Fruit fly (Drosophila melanogaster) whole organism, embryonic: ENCODE data around the gene shd.
A peak's percentile ranks its signal among the peaks of the same experiment; 100 is the strongest.

Source experiments
- Abd-B ChIP-seq: fragments of 200-800 bp; sonication (Bioruptor generic); optimal IDR thresholded peaks from 2 replicates; lab custom pipeline; 2018; ENCODE audit warnings: missing biosample characterization, mild to moderate bottlenecking, missing genetic modification characterization, moderate library complexity
- Aef1 ChIP-seq: fragments of 200-800 bp; sonication (Bioruptor generic); IDR thresholded peaks from 3 replicates; pipeline ENCODE4 v1.3.6; 2022; ENCODE audit warnings: missing biosample characterization, missing genetic modification characterization
- Awh ChIP-seq: fragments of 200-800 bp; sonication (Bioruptor generic); IDR thresholded peaks from 2 replicates; pipeline ENCODE4, ENCODE4 v1.3.6; 2022; ENCODE audit warnings: missing biosample characterization, missing genetic modification characterization
- CG11085 ChIP-seq: fragments of 200-800 bp; sonication (Bioruptor generic); IDR thresholded peaks from 2 replicates; pipeline ENCODE4 v1.3.6; 2022; ENCODE audit warnings: missing biosample characterization, missing genetic modification characterization
- CG12391 ChIP-seq: fragments of 200-800 bp; sonication (Bioruptor generic); optimal IDR thresholded peaks from 3 replicates; lab custom pipeline; 2018; ENCODE audit warnings: missing biosample characterization, mild to moderate bottlenecking, missing genetic modification characterization, moderate library complexity
- CG13123 ChIP-seq: fragments of 200-800 bp; sonication (Bioruptor generic); optimal IDR thresholded peaks from 2 replicates; lab custom pipeline; 2016; ENCODE audit warnings: missing biosample characterization, missing genetic modification characterization
- CG13624 ChIP-seq: fragments of 200-800 bp; sonication (Bioruptor generic); optimal IDR thresholded peaks from 2 replicates; lab custom pipeline; 2016; ENCODE audit warnings: missing biosample characterization, missing genetic modification characterization
- CG13894 ChIP-seq: fragments of 200-800 bp; sonication (Bioruptor generic); optimal IDR thresholded peaks from 3 replicates; lab custom pipeline; 2018; ENCODE audit warnings: missing biosample characterization, mild to moderate bottlenecking, missing genetic modification characterization, moderate library complexity
- CG14965 ChIP-seq: fragments of 200-800 bp; sonication (Bioruptor generic); optimal IDR thresholded peaks from 2 replicates; lab custom pipeline; 2016; ENCODE audit warnings: missing biosample characterization, missing genetic modification characterization, borderline replicate concordance
- CG15479 ChIP-seq: fragments of 200-800 bp; sonication (Bioruptor generic); optimal IDR thresholded peaks from 3 replicates; lab custom pipeline; 2019; ENCODE audit warnings: missing biosample characterization, mild to moderate bottlenecking, missing genetic modification characterization, moderate library complexity
- CG17829 ChIP-seq: fragments of 200-800 bp; optimal IDR thresholded peaks from 2 replicates; lab custom pipeline; 2019; ENCODE audit warnings: missing biosample characterization, mild to moderate bottlenecking, missing genetic modification characterization, moderate library complexity
- CG2199 ChIP-seq: fragments of 200-800 bp; sonication (Bioruptor generic); IDR thresholded peaks from 3 replicates; pipeline ENCODE4 v1.3.6; 2022; ENCODE audit warnings: missing biosample characterization, missing genetic modification characterization
- CG33213 ChIP-seq: fragments of 200-800 bp; sonication (Bioruptor generic); optimal IDR thresholded peaks from 3 replicates; lab custom pipeline; 2016; ENCODE audit warnings: missing biosample characterization, missing genetic modification characterization
- CG3995 ChIP-seq: fragments of 200-800 bp; sonication (Bioruptor generic); optimal IDR thresholded peaks from 3 replicates; lab custom pipeline; 2016; ENCODE audit warnings: missing biosample characterization, missing genetic modification characterization
- CG6791 ChIP-seq: fragments of 200-800 bp; sonication (Bioruptor generic); IDR thresholded peaks from 3 replicates; pipeline ENCODE4 v1.3.6; 2022; ENCODE audit warnings: missing biosample characterization, missing genetic modification characterization; ENCODE audit not compliant: partially characterized antibody
- CG6854 ChIP-seq: fragments of 200-800 bp; sonication (Bioruptor generic); optimal IDR thresholded peaks from 3 replicates; lab custom pipeline; 2017; ENCODE audit warnings: missing biosample characterization, mild to moderate bottlenecking, missing genetic modification characterization
- D ChIP-seq, 2 experiments: fragments of 200-800 bp in 1 of 2; fragments of >200 bp in 1 of 2; sonication (Bioruptor generic) in 1 of 2; optimal IDR thresholded peaks; 2 replicates in 1 of 2; 3 replicates in 1 of 2; lab custom pipeline; 2017; ENCODE audit warnings: mild to moderate bottlenecking in 1 of 2, missing biosample characterization in 1 of 2, missing genetic modification characterization in 1 of 2, missing genetic modification reagents in 1 of 2
- Dbx ChIP-seq: fragments of 200-800 bp; sonication (Bioruptor generic); IDR thresholded peaks from 3 replicates; pipeline ENCODE4 v1.3.6; 2022; ENCODE audit warnings: missing biosample characterization, missing genetic modification characterization
- Eip74EF ChIP-seq, 2 experiments: fragments of 200-800 bp in 1 of 2; fragments of >200 bp in 1 of 2; sonication (Bioruptor generic) in 1 of 2; optimal IDR thresholded peaks; 2 replicates each; lab custom pipeline; 2017 to 2019; ENCODE audit warnings: missing biosample characterization in 2 of 2, missing genetic modification characterization in 2 of 2, mild to moderate bottlenecking in 1 of 2, moderate library complexity in 1 of 2
- Ets65A ChIP-seq: fragments of 200-800 bp; sonication (Bioruptor generic); peaks from one replicate; lab custom pipeline; 2016; ENCODE audit warnings: missing biosample characterization, missing genetic modification characterization
- Kr ChIP-seq: fragments of 200-800 bp; sonication (Bioruptor generic); optimal IDR thresholded peaks from 2 replicates; lab custom pipeline; 2017; ENCODE audit warnings: missing biosample characterization, mild to moderate bottlenecking, missing genetic modification characterization
- Med ChIP-seq: fragments of 200-800 bp; sonication (Bioruptor generic); peaks from one replicate; lab custom pipeline; 2016; ENCODE audit warnings: missing biosample characterization, missing genetic modification characterization, mild to moderate bottlenecking, inconsistent platforms, moderate library complexity
- Oaz ChIP-seq: fragments of 200-800 bp; sonication (Bioruptor generic); IDR thresholded peaks from 2 replicates; pipeline ENCODE4 v1.3.6; 2022; ENCODE audit warnings: missing biosample characterization, missing genetic modification characterization
- abd-A ChIP-seq: fragments of 200-800 bp; sonication (Bioruptor generic); optimal IDR thresholded peaks from 3 replicates; lab custom pipeline; 2019; ENCODE audit warnings: missing biosample characterization, mild to moderate bottlenecking, missing genetic modification characterization, moderate library complexity
- ara ChIP-seq: fragments of 200-800 bp; sonication (Bioruptor generic); IDR thresholded peaks from 2 replicates; pipeline ENCODE4 v1.3.6; 2022; ENCODE audit warnings: missing biosample characterization, missing genetic modification characterization
- ase ChIP-seq: fragments of 200-800 bp; sonication (Bioruptor generic); IDR thresholded peaks from 3 replicates; pipeline ENCODE4 v1.3.6; 2022; ENCODE audit warnings: missing biosample characterization, missing genetic modification characterization
- az2 ChIP-seq: fragments of 200-800 bp; sonication (Bioruptor generic); optimal IDR thresholded peaks from 3 replicates; lab custom pipeline; 2016; ENCODE audit warnings: missing biosample characterization, missing genetic modification characterization
- cad ChIP-seq: fragments of >200 bp; optimal IDR thresholded peaks from 2 replicates; lab custom pipeline; 2017; ENCODE audit warnings: missing biosample characterization, missing genetic modification characterization
- cato ChIP-seq: fragments of 200-800 bp; sonication (Bioruptor generic); optimal IDR thresholded peaks from 2 replicates; lab custom pipeline; 2016; ENCODE audit warnings: missing biosample characterization, missing genetic modification characterization, borderline replicate concordance
- crol ChIP-seq: fragments of 200-800 bp; sonication (Bioruptor generic); IDR thresholded peaks from 2 replicates; pipeline ENCODE4 v1.3.6; 2022; ENCODE audit warnings: missing biosample characterization, missing genetic modification characterization
- dpn ChIP-seq, 2 experiments: fragments of 200-800 bp; sonication (Bioruptor generic); optimal IDR thresholded peaks; 3 replicates each; lab custom pipeline; 2016; ENCODE audit warnings: missing biosample characterization in 2 of 2, missing genetic modification characterization in 2 of 2
- eve ChIP-seq, 2 experiments: fragments of >200 bp; optimal IDR thresholded peaks; 2 replicates each; lab custom pipeline; 2017; ENCODE audit warnings: missing biosample characterization in 2 of 2, missing genetic modification characterization in 2 of 2
- grn ChIP-seq: fragments of 200-800 bp; sonication (Bioruptor generic); optimal IDR thresholded peaks from 3 replicates; lab custom pipeline; 2017; ENCODE audit warnings: missing biosample characterization, missing genetic modification characterization
- insv ChIP-seq, 2 experiments: fragments of 200-800 bp; sonication (Bioruptor generic); optimal IDR thresholded peaks; 3 replicates each; lab custom pipeline; 2016 to 2018; ENCODE audit warnings: missing biosample characterization in 2 of 2, missing genetic modification characterization in 2 of 2
- inv ChIP-seq: fragments of 200-800 bp; sonication (Bioruptor generic); IDR thresholded peaks from 2 replicates; pipeline ENCODE4 v1.3.6; 2022; ENCODE audit warnings: missing biosample characterization, missing genetic modification characterization; ENCODE audit not compliant: partially characterized antibody
- kni ChIP-seq: fragments of 200-800 bp; sonication (Bioruptor generic); optimal IDR thresholded peaks from 3 replicates; lab custom pipeline; 2017; ENCODE audit warnings: mild to moderate bottlenecking, missing biosample characterization, missing genetic modification reagents, missing genetic modification characterization
- oc ChIP-seq: fragments of 200-800 bp; sonication (Bioruptor generic); optimal IDR thresholded peaks from 2 replicates; lab custom pipeline; 2018; ENCODE audit warnings: missing biosample characterization, mild to moderate bottlenecking, missing genetic modification characterization, moderate library complexity
- pb ChIP-seq: fragments of 200-800 bp; sonication (Bioruptor generic); optimal IDR thresholded peaks from 3 replicates; lab custom pipeline; 2016; ENCODE audit warnings: missing biosample characterization, missing genetic modification characterization
- pita ChIP-seq: fragments of 200-800 bp; sonication (Bioruptor generic); optimal IDR thresholded peaks from 2 replicates; lab custom pipeline; 2017; ENCODE audit warnings: missing biosample characterization, mild to moderate bottlenecking, missing genetic modification characterization
- pros ChIP-seq: fragments of 200-800 bp; sonication (Bioruptor generic); optimal IDR thresholded peaks from 3 replicates; lab custom pipeline; 2019; ENCODE audit warnings: missing biosample characterization, mild to moderate bottlenecking, missing genetic modification characterization, moderate library complexity
- run ChIP-seq: fragments of 200-800 bp; sonication (Bioruptor generic); optimal IDR thresholded peaks from 3 replicates; lab custom pipeline; 2018; ENCODE audit warnings: missing biosample characterization, mild to moderate bottlenecking, missing genetic modification characterization
- sd ChIP-seq: fragments of 200-800 bp; sonication (Bioruptor generic); optimal IDR thresholded peaks from 3 replicates; lab custom pipeline; 2018; ENCODE audit warnings: missing biosample characterization, mild to moderate bottlenecking, missing genetic modification characterization, moderate library complexity
- sr ChIP-seq: fragments of 200-800 bp; sonication (Bioruptor generic); IDR thresholded peaks from 3 replicates; pipeline ENCODE4 v1.3.6; 2022; ENCODE audit warnings: missing biosample characterization, missing genetic modification characterization
- tll ChIP-seq, 2 experiments: fragments of 200-800 bp in 1 of 2; fragments of >200 bp in 1 of 2; sonication (Bioruptor generic) in 1 of 2; optimal IDR thresholded peaks; 2 replicates each; lab custom pipeline; 2017 to 2019; ENCODE audit warnings: missing biosample characterization in 2 of 2, missing genetic modification characterization in 2 of 2, mild to moderate bottlenecking in 1 of 2, moderate library complexity in 1 of 2
- wor ChIP-seq: fragments of 200-800 bp; sonication (Bioruptor generic); IDR thresholded peaks from 2 replicates; pipeline ENCODE4 v1.3.6; 2022; ENCODE audit warnings: missing biosample characterization, missing genetic modification characterization
- zen ChIP-seq: fragments of 200-800 bp; sonication (Bioruptor generic); optimal IDR thresholded peaks from 3 replicates; lab custom pipeline; 2018; ENCODE audit warnings: missing biosample characterization, mild to moderate bottlenecking, missing genetic modification characterization, moderate library complexity
- zf30C ChIP-seq: fragments of 200-800 bp; sonication (Bioruptor generic); optimal IDR thresholded peaks from 3 replicates; lab custom pipeline; 2018; ENCODE audit warnings: missing biosample characterization, mild to moderate bottlenecking, missing genetic modification characterization

Gene shd

DNA sequence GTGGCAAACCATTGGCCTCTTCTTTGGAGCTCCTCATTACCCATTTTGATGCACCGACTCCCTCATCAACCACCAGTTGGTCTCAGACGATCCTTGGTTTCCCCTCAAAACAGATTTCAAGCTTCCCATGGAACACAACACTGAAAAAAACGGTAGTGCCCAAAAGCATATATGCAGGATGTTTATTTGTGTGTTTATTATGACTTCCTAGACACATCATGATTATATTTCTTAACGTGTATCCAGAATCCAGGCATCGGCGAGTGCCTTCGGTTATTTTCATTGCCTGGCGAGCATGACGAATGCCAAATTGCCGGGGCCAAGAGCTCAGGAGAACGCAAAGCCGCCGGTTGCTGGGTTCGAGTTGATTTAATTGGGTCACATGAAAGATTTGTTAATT is 25.5 kb downstream of the shd start:
- TF ChIP-seq CG33213 (GFP tag; lab: Kevin White, UChicago) (no peak), pb (GFP tag; lab: Kevin White, UChicago) (no peak), zf30C (peak; percentile 50), CG6854 (GFP tag; lab: Kevin White, UChicago) (no peak), Ets65A (GFP tag; lab: Kevin White, UChicago) (peak; percentile 48), dpn (GFP tag; optimal IDR thresholded peaks at IDR 0.05; lab: Kevin White, UChicago) (no peak), CG3995 (GFP tag; lab: Kevin White, UChicago) (no peak), cato (GFP tag; lab: Kevin White, UChicago) (no peak), wor (GFP tag; lab: Robert Waterston, UW) (no peak), CG6791 (no peak), grn (no peak), Oaz (0 out of 2 replicates have a peak, but pooled peaks have one; percentile 13), Dbx (GFP tag; lab: Robert Waterston, UW) (0 out of 3 replicates have a peak, but pooled peaks have one; percentile 8)
- TF ChIP-seq, all 482 proteins: peak for 4

DNA sequence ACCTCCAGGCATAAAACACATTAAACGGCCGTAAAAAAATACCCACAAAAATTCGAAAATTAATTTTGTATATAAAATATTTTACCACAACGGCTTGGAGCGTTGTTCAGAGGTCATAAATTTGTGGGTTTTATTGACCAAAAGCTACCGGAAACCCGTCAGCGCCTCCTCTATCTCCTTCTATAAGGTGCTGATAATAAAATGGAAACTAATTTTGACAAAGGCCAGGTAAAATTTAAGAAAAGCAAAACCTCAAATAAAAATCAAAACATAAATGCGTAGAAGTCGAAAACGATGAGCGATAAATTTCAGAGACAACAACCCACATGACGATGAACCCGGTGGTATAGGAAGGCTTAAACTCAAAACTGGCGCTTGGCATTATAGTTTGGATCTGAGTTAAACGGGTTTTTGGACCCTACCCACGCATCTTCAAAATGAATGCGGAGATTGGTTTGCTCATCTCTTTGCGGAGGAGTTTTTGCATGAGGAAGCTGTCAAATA is 26.6 kb downstream of the shd start:
- TF ChIP-seq CG14965 (GFP tag; lab: Kevin White, UChicago) (no peak), abd-A (tag; lab: Kevin White, UChicago) (peak; percentile 98), CG11085 (GFP tag; lab: Robert Waterston, UW) (no peak), Awh (GFP tag; lab: Robert Waterston, UW) (0 out of 2 replicates have a peak, but pooled peaks have one; percentile 14), Eip74EF (GFP tag; optimal IDR thresholded peaks at IDR 0.05; lab: Kevin White, UChicago) (peak in 1 of 2 experiments; percentile 64), run (tag; lab: Kevin White, UChicago) (peak; percentile 47), CG13123 (GFP tag; lab: Kevin White, UChicago) (no peak), oc (tag; lab: Kevin White, UChicago) (peak; percentile 61), CG13894 (tag; lab: Kevin White, UChicago) (peak; percentile 91), Aef1 (GFP tag; lab: Robert Waterston, UW) (no peak), Abd-B (GFP tag; lab: Kevin White, UChicago) (peak; percentile 1), sd (tag; lab: Kevin White, UChicago) (peak; percentile 59), inv (no peak), sr (GFP tag; lab: Robert Waterston, UW) (peak; percentile 61; the same call in 1 of the 3 replicates), ara (GFP tag; lab: Robert Waterston, UW) (no peak), kni (GFP tag; lab: Kevin White, UChicago) (peak; percentile 22), eve (GFP tag; optimal IDR thresholded peaks at IDR 0.05; lab: Kevin White, UChicago) (peak in 1 of 2 experiments; percentile 44), CG13624 (GFP tag; lab: Kevin White, UChicago) (peak; percentile 2), ase (GFP tag; lab: Robert Waterston, UW) (no peak), pita (GFP tag; lab: Kevin White, UChicago) (no peak), CG12391 (no peak)

DNA sequence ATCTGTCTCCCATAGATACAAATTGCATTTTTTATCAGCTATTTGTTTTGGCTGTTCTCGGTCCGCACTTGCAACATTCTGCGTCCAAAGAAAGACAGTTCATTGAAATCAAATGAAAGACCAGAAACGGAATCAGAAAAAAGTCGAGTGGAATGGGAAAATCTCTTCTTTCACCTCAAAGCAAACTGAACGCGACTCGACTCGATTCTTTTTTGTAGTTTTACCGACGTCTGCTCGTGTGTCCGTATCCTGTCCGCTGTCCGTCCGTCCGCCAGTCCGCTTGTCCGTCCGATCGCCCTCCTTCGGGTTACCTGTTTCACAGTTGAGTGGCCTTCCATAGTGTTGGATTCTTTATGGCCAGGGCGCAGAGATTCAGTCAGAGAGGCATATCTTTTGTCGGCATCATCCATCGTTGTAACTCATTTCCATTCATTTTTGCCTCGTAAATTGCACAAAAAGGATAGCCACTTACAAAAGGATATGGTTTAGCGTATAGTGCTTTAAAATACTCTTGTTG is 27.8 kb downstream of the shd start:
- TF ChIP-seq CG15479 (GFP tag; lab: Kevin White, UChicago) (peak; percentile 89), crol (GFP tag; lab: Robert Waterston, UW) (no peak), pros (GFP tag; lab: Kevin White, UChicago) (peak; percentile 39), CG17829 (tag; lab: Kevin White, UChicago) (no peak), insv (GFP tag; optimal IDR thresholded peaks at IDR 0.05; lab: Kevin White, UChicago) (peak in 1 of 2 experiments; percentile 2), tll (GFP tag; optimal IDR thresholded peaks at IDR 0.05; lab: Kevin White, UChicago) (peak in 1 of 2 experiments; percentile 95), CG2199 (GFP tag; lab: Robert Waterston, UW) (0 out of 3 replicates have a peak, but pooled peaks have one; percentile 22), Med (GFP tag; lab: Kevin White, UChicago) (peak; percentile 56), zen (tag; lab: Kevin White, UChicago) (peak; percentile 31), D (optimal IDR thresholded peaks at IDR 0.05; lab: Kevin White, UChicago) (peak; percentile 85), D (GFP tag; optimal IDR thresholded peaks at IDR 0.05; lab: Kevin White, UChicago) (no peak), az2 (no peak), Kr (peak; percentile 36), kni (GFP tag; lab: Kevin White, UChicago) (peak; percentile 44), cad (GFP tag; lab: Kevin White, UChicago) (peak; percentile 79)
